Worm (Caenorhabditis elegans) whole organism, L4 larva: ENCODE measurements around the gene H18N23.2.

Experiments
- aly-2 ChIP-seq: sonication (generic microtip); optimal IDR thresholded peaks from 2 replicates; lab custom pipeline; 2018; ENCODE audit warnings: missing biosample characterization, missing genetic modification characterization
- ces-1 ChIP-seq: fragments of 150-350 bp; sonication (generic microtip); optimal IDR thresholded peaks from 4 replicates; lab custom pipeline; 2014; ENCODE audit warnings: missing biosample characterization, missing genetic modification reagents, missing genetic modification characterization
- dmd-6 ChIP-seq: fragments of 200-800 bp; sonication (Bioruptor generic); IDR thresholded peaks from 2 replicates; pipeline ENCODE4 v1.3.6; 2022; ENCODE audit warnings: missing genetic modification reagents, missing genetic modification characterization, missing compliant biosample characterization
- lim-7 ChIP-seq: fragments of 200-800 bp; sonication (Bioruptor generic); IDR thresholded peaks from 2 replicates; pipeline ENCODE4 v1.3.6; 2022; ENCODE audit warnings: missing genetic modification characterization, missing compliant biosample characterization
- lir-3 ChIP-seq: sonication (generic microtip); optimal IDR thresholded peaks from 2 replicates; lab custom pipeline; 2016; ENCODE audit warnings: mild to moderate bottlenecking, missing genetic modification characterization, missing compliant biosample characterization
- nhr-11 ChIP-seq: fragments of 150-350 bp; optimal IDR thresholded peaks from 2 replicates; lab custom pipeline; 2014; ENCODE audit warnings: missing biosample characterization, missing genetic modification characterization
- pha-4 ChIP-seq, 2 experiments: fragments of 150-350 bp in 1 of 2; fragments of 200-800 bp in 1 of 2; sonication (Bioruptor generic) in 1 of 2; IDR thresholded peaks in 1 of 2; optimal IDR thresholded peaks in 1 of 2; 2 replicates each; pipeline versions ENCODE4 v1.3.6 to Lab custom; 2014 to 2022; ENCODE audit warnings: missing genetic modification characterization in 2 of 2, missing genetic modification reagents in 2 of 2, missing biosample characterization in 1 of 2, missing compliant biosample characterization in 1 of 2
- pqm-1 ChIP-seq: sonication (generic microtip); optimal IDR thresholded peaks from 2 replicates; lab custom pipeline; 2017; ENCODE audit warnings: missing biosample characterization, missing genetic modification characterization
- ztf-7 ChIP-seq: fragments of 150-350 bp; optimal IDR thresholded peaks from 2 replicates; lab custom pipeline; 2014; ENCODE audit warnings: missing biosample characterization, missing genetic modification characterization

- TF ChIP-seq pqm-1 (tag; lab: Kevin White, UChicago) (no peak), dmd-6 (GFP tag; lab: Robert Waterston, UW) (no peak), pha-4 (GFP tag; IDR thresholded peaks at IDR 0.05; lab: Robert Waterston, UW) (no peak; the same call in 1 of the 2 replicates), pha-4 (tag; optimal IDR thresholded peaks at IDR 0.05; lab: Kevin White, UChicago) (no peak), lim-7 (GFP tag; lab: Robert Waterston, UW) (no peak), ces-1 (GFP tag; lab: Kevin White, UChicago) (no peak), aly-2 (tag; lab: Kevin White, UChicago) (no peak), ztf-7 (no peak), nhr-11 (tag; lab: Kevin White, UChicago) (no peak), lir-3 (tag; lab: Kevin White, UChicago) (no peak)
These were observed 33.6 kb upstream of the H18N23.2 start for ce11 chrX:17674313-17674712.
